Fruit fly (Drosophila melanogaster): ENCODE data around the gene rsh.

Gene rsh

dm6 chrX:13094085-13094764 lies 105.8 kb downstream of the rsh start, which contains the start of gene CG2200 (continued):
- TF ChIP-seq Bdp1 (GFP tag; optimal IDR thresholded peaks at IDR 0.05) (no peak), Oaz (GFP tag; IDR thresholded peaks at IDR 0.05) (no peak), CG4328 (GFP tag; optimal IDR thresholded peaks at IDR 0.05) (no peak), CG14014 (GFP tag; IDR thresholded peaks at IDR 0.05) (peak; percentile 14; the same call in 1 of the 2 replicates), Fer3 (tag; optimal IDR thresholded peaks at IDR 0.05) (no peak), CG33213 (GFP tag; optimal IDR thresholded peaks at IDR 0.05) (peak; percentile 13), phol (tag; optimal IDR thresholded peaks at IDR 0.05) (peak; percentile 36), CG8281 (tag; optimal IDR thresholded peaks at IDR 0.05) (no peak), ham (GFP tag; IDR thresholded peaks at IDR 0.05) (no peak), CG7271 (tag; optimal IDR thresholded peaks at IDR 0.05) (no peak), tgo (GFP tag; IDR thresholded peaks at IDR 0.05) (peak; percentile 32; the same call in 1 of the 3 replicates), CG15514 (GFP tag; optimal IDR thresholded peaks at IDR 0.05) (peak; percentile 82), YL-1 (GFP tag; optimal IDR thresholded peaks at IDR 0.05) (peak; percentile 0), GATAe (GFP tag; conservative IDR thresholded peaks at IDR 0.05) (peak; percentile 45), CG13296 (GFP tag; optimal IDR thresholded peaks at IDR 0.05) (no peak), B-H2 (GFP tag; optimal IDR thresholded peaks at IDR 0.05) (no peak), lola (GFP tag; optimal IDR thresholded peaks at IDR 0.05) (no peak), tna (GFP tag; IDR thresholded peaks at IDR 0.05; ENCODE audit: partially characterized antibody) (peak; percentile 77; the same call in 1 of the 2 replicates), Hsf (GFP tag; optimal IDR thresholded peaks at IDR 0.05) (peak; percentile 13), Sox102F (GFP tag; optimal IDR thresholded peaks at IDR 0.05) (peak; percentile 31), HLH3B (GFP tag; IDR thresholded peaks at IDR 0.05) (no peak), CG11247 (GFP tag; IDR thresholded peaks at IDR 0.05) (peak; percentile 35; the same call in 1 of the 2 replicates), CG8089 (GFP tag; optimal IDR thresholded peaks at IDR 0.05) (no peak), tll (GFP tag; optimal IDR thresholded peaks at IDR 0.05) (no peak), Atf3 (GFP tag; optimal IDR thresholded peaks at IDR 0.05) (no peak), br (optimal IDR thresholded peaks at IDR 0.05) (no peak), gro (GFP tag; optimal IDR thresholded peaks at IDR 0.05) (no peak), vvl (GFP tag; IDR thresholded peaks at IDR 0.05) (peak; percentile 63), Hmr (GFP tag; optimal IDR thresholded peaks at IDR 0.05) (peak; percentile 28), Nf-YA (GFP tag; IDR thresholded peaks at IDR 0.05) (no peak), pita (GFP tag; optimal IDR thresholded peaks at IDR 0.05) (no peak), CG6813 (GFP tag; optimal IDR thresholded peaks at IDR 0.05) (no peak), lab (GFP tag; optimal IDR thresholded peaks at IDR 0.05) (peak; percentile 68), disco-r (GFP tag; optimal IDR thresholded peaks at IDR 0.05) (no peak), CG9817 (tag; optimal IDR thresholded peaks at IDR 0.05) (peak; percentile 3), CG16815 (GFP tag; optimal IDR thresholded peaks at IDR 0.05) (no peak), CG31224 (GFP tag; IDR thresholded peaks at IDR 0.05) (no peak), zfh1 (GFP tag; IDR thresholded peaks at IDR 0.05) (peak; percentile 52; the same call in 2 of the 3 replicates), bsh (GFP tag; optimal IDR thresholded peaks at IDR 0.05) (peak in 1 of 2 experiments; percentile 19), toy (GFP tag; IDR thresholded peaks at IDR 0.05) (no peak), CG18619 (GFP tag; optimal IDR thresholded peaks at IDR 0.05) (peak; percentile 3), CG15269 (tag; optimal IDR thresholded peaks at IDR 0.05) (peak; percentile 22), sima (GFP tag; optimal IDR thresholded peaks at IDR 0.05) (no peak), CG6175 (GFP tag; IDR thresholded peaks at IDR 0.05) (no peak), dimm (GFP tag; IDR thresholded peaks at IDR 0.05) (no peak), Rfx (GFP tag; IDR thresholded peaks at IDR 0.05) (peak; percentile 63), PHDP (tag; optimal IDR thresholded peaks at IDR 0.05) (peak; percentile 46), ci (GFP tag; IDR thresholded peaks at IDR 0.05) (peak; percentile 77), CG12659 (GFP tag; optimal IDR thresholded peaks at IDR 0.05) (peak; percentile 58)
